Fruit fly (Drosophila melanogaster) whole organism, embryonic: ENCODE results near the gene Nup98-96.

Experiments
- Ada2b ChIP-seq: fragments of 200-800 bp; sonication (Bioruptor generic); IDR thresholded peaks from 2 replicates; pipeline ENCODE4 v1.3.6; 2022; ENCODE audit warnings: missing biosample characterization, missing genetic modification characterization
- B-H1 ChIP-seq: fragments of 200-800 bp; sonication (Bioruptor generic); IDR thresholded peaks from 3 replicates; pipeline ENCODE4 v1.3.6; 2022; ENCODE audit warnings: missing biosample characterization, missing genetic modification characterization
- CG10267 ChIP-seq: fragments of 200-800 bp; sonication (Bioruptor generic); optimal IDR thresholded peaks from 2 replicates; lab custom pipeline; 2018; ENCODE audit warnings: missing biosample characterization, mild to moderate bottlenecking, missing genetic modification characterization, moderate library complexity
- CG10431 ChIP-seq: fragments of 200-800 bp; sonication (Bioruptor generic); optimal IDR thresholded peaks from 3 replicates; lab custom pipeline; 2018; ENCODE audit warnings: missing biosample characterization, mild to moderate bottlenecking, missing genetic modification characterization
- CG11456 ChIP-seq: fragments of 200-800 bp; sonication (Bioruptor generic); IDR thresholded peaks from 3 replicates; pipeline ENCODE4 v1.3.6; 2022; ENCODE audit warnings: missing biosample characterization, missing genetic modification characterization
- CG11504 ChIP-seq: fragments of 200-800 bp; sonication (Bioruptor generic); optimal IDR thresholded peaks from 3 replicates; lab custom pipeline; 2019; ENCODE audit warnings: missing biosample characterization, mild to moderate bottlenecking, missing genetic modification characterization, moderate library complexity
- CG13424 ChIP-seq: fragments of 200-800 bp; sonication (Bioruptor generic); optimal IDR thresholded peaks from 2 replicates; lab custom pipeline; 2019; ENCODE audit warnings: missing biosample characterization, mild to moderate bottlenecking, missing genetic modification characterization, moderate library complexity
- CG14441 ChIP-seq: fragments of 200-800 bp; sonication (Bioruptor generic); IDR thresholded peaks from 2 replicates; pipeline ENCODE4 v1.3.6; 2022; ENCODE audit warnings: missing biosample characterization, missing genetic modification characterization
- CG14710 ChIP-seq: fragments of 200-800 bp; sonication (Bioruptor generic); optimal IDR thresholded peaks from 3 replicates; lab custom pipeline; 2019; ENCODE audit warnings: missing biosample characterization, mild to moderate bottlenecking, missing genetic modification characterization, moderate library complexity
- CG15514 ChIP-seq: fragments of 200-800 bp; sonication (Bioruptor generic); optimal IDR thresholded peaks from 3 replicates; lab custom pipeline; 2017; ENCODE audit warnings: missing biosample characterization, missing genetic modification characterization, mild to moderate bottlenecking, moderate library complexity, missing genetic modification reagents
- CG1647 ChIP-seq: fragments of 200-800 bp; sonication (Bioruptor generic); optimal IDR thresholded peaks from 3 replicates; lab custom pipeline; 2016; ENCODE audit warnings: missing biosample characterization, missing genetic modification characterization
- CG17385 ChIP-seq: fragments of 200-800 bp; sonication (Bioruptor generic); optimal IDR thresholded peaks from 3 replicates; lab custom pipeline; 2018; ENCODE audit warnings: missing biosample characterization, mild to moderate bottlenecking, missing genetic modification characterization
- CG17829 ChIP-seq: fragments of 200-800 bp; optimal IDR thresholded peaks from 2 replicates; lab custom pipeline; 2019; ENCODE audit warnings: missing biosample characterization, mild to moderate bottlenecking, missing genetic modification characterization, moderate library complexity
- CG31441 ChIP-seq: fragments of 200-800 bp; sonication (Bioruptor generic); IDR thresholded peaks from 2 replicates; pipeline ENCODE4 v1.3.6; 2022; ENCODE audit warnings: missing biosample characterization, missing genetic modification characterization
- CG3163 ChIP-seq: fragments of 200-800 bp; sonication (Bioruptor generic); optimal IDR thresholded peaks from 3 replicates; lab custom pipeline; 2016; ENCODE audit warnings: missing biosample characterization, missing genetic modification characterization
- CG34224 ChIP-seq: fragments of 200-800 bp; sonication (Bioruptor generic); IDR thresholded peaks from 3 replicates; pipeline ENCODE4 v1.3.6; 2022; ENCODE audit warnings: missing biosample characterization, missing genetic modification characterization; ENCODE audit not compliant: partially characterized antibody
- CG43689 ChIP-seq: fragments of 200-800 bp; sonication (Bioruptor generic); IDR thresholded peaks from 2 replicates; pipeline ENCODE4 v1.3.6; 2022; ENCODE audit warnings: missing biosample characterization, missing genetic modification characterization
- CG6272 ChIP-seq: fragments of 200-800 bp; sonication (Bioruptor generic); IDR thresholded peaks from 2 replicates; pipeline ENCODE4 v1.3.6; 2022; ENCODE audit warnings: missing biosample characterization, missing genetic modification characterization
- CG7963 ChIP-seq: fragments of 200-800 bp; sonication (Bioruptor generic); IDR thresholded peaks from 3 replicates; pipeline ENCODE4 v1.3.6; 2022; ENCODE audit warnings: missing biosample characterization, missing genetic modification characterization; ENCODE audit not compliant: partially characterized antibody
- CG8290 ChIP-seq, 3 experiments: fragments of 200-800 bp; sonication (Bioruptor generic); optimal IDR thresholded peaks; 2 replicates each; lab custom pipeline; 2016 to 2019; ENCODE audit warnings: missing biosample characterization in 3 of 3, missing genetic modification characterization in 3 of 3, mild to moderate bottlenecking in 2 of 3, moderate library complexity in 1 of 3
- CoRest ChIP-seq: fragments of 200-800 bp; sonication (Bioruptor generic); optimal IDR thresholded peaks from 3 replicates; lab custom pipeline; 2018; ENCODE audit warnings: missing biosample characterization, mild to moderate bottlenecking, missing genetic modification characterization, moderate library complexity
- Fer3 ChIP-seq: fragments of 200-800 bp; sonication (Bioruptor generic); optimal IDR thresholded peaks from 2 replicates; lab custom pipeline; 2018; ENCODE audit warnings: missing biosample characterization, mild to moderate bottlenecking, missing genetic modification characterization, moderate library complexity
- Hand ChIP-seq: fragments of 200-800 bp; sonication (Bioruptor generic); optimal IDR thresholded peaks from 2 replicates; lab custom pipeline; 2017; ENCODE audit warnings: mild to moderate bottlenecking, missing biosample characterization, missing genetic modification reagents, missing genetic modification characterization
- HmgZ ChIP-seq: fragments of 200-800 bp; sonication (Bioruptor generic); optimal IDR thresholded peaks from 2 replicates; lab custom pipeline; 2018; ENCODE audit warnings: missing biosample characterization, mild to moderate bottlenecking, missing genetic modification characterization
- Hmr ChIP-seq: fragments of 200-800 bp; sonication (Bioruptor generic); optimal IDR thresholded peaks from 3 replicates; lab custom pipeline; 2017; ENCODE audit warnings: mild to moderate bottlenecking, missing biosample characterization, missing genetic modification reagents, missing genetic modification characterization
- PHDP ChIP-seq: fragments of 200-800 bp; sonication (Bioruptor generic); optimal IDR thresholded peaks from 3 replicates; lab custom pipeline; 2018; ENCODE audit warnings: missing biosample characterization, mild to moderate bottlenecking, missing genetic modification characterization, moderate library complexity
- Sry-δ ChIP-seq: fragments of 200-800 bp; sonication (Bioruptor generic); optimal IDR thresholded peaks from 2 replicates; lab custom pipeline; 2016; ENCODE audit warnings: missing biosample characterization, missing genetic modification characterization
- abd-A ChIP-seq: fragments of 200-800 bp; sonication (Bioruptor generic); optimal IDR thresholded peaks from 3 replicates; lab custom pipeline; 2019; ENCODE audit warnings: missing biosample characterization, mild to moderate bottlenecking, missing genetic modification characterization, moderate library complexity
- ase ChIP-seq: fragments of 200-800 bp; sonication (Bioruptor generic); IDR thresholded peaks from 3 replicates; pipeline ENCODE4 v1.3.6; 2022; ENCODE audit warnings: missing biosample characterization, missing genetic modification characterization
- ash1 ChIP-seq: fragments of 200-800 bp; sonication (Bioruptor generic); optimal IDR thresholded peaks from 2 replicates; lab custom pipeline; 2018; ENCODE audit warnings: missing biosample characterization, mild to moderate bottlenecking, missing genetic modification characterization
- bbx ChIP-seq: fragments of 200-800 bp; sonication (Bioruptor generic); IDR thresholded peaks from 2 replicates; pipeline ENCODE4 v1.3.6; 2022; ENCODE audit warnings: missing biosample characterization, missing genetic modification characterization; ENCODE audit not compliant: partially characterized antibody
- dpn ChIP-seq, 2 experiments: fragments of 200-800 bp; sonication (Bioruptor generic); optimal IDR thresholded peaks; 3 replicates each; lab custom pipeline; 2016; ENCODE audit warnings: missing biosample characterization in 2 of 2, missing genetic modification characterization in 2 of 2
- ewg ChIP-seq: fragments of 200-800 bp; sonication (Bioruptor generic); optimal IDR thresholded peaks from 3 replicates; lab custom pipeline; 2017; ENCODE audit warnings: mild to moderate bottlenecking, missing biosample characterization, missing genetic modification reagents, missing genetic modification characterization
- ftz-f1 ChIP-seq: fragments of 200-800 bp; sonication (Bioruptor generic); optimal IDR thresholded peaks from 2 replicates; lab custom pipeline; 2016; ENCODE audit warnings: missing biosample characterization, missing genetic modification characterization
- gro ChIP-seq: fragments of 200-800 bp; sonication (Bioruptor generic); optimal IDR thresholded peaks from 2 replicates; lab custom pipeline; 2016; ENCODE audit warnings: missing biosample characterization, missing genetic modification characterization
- kah ChIP-seq: fragments of 200-800 bp; sonication (Bioruptor generic); optimal IDR thresholded peaks from 2 replicates; lab custom pipeline; 2018; ENCODE audit warnings: missing biosample characterization, mild to moderate bottlenecking, missing genetic modification characterization
- nau ChIP-seq: fragments of 200-800 bp; sonication (Bioruptor generic); optimal IDR thresholded peaks from 3 replicates; lab custom pipeline; 2017; ENCODE audit warnings: missing biosample characterization, mild to moderate bottlenecking, missing genetic modification characterization, missing genetic modification reagents
- prd ChIP-seq, 3 experiments: fragments of >200 bp in 2 of 3; fragments of 200-800 bp in 1 of 3; sonication (Bioruptor generic) in 1 of 3; optimal IDR thresholded peaks in 2 of 3; IDR thresholded peaks in 1 of 3; 2 replicates in 2 of 3; 3 replicates in 1 of 3; pipeline versions ENCODE4 v1.3.6 to Lab custom; 2017 to 2022; ENCODE audit warnings: missing biosample characterization in 1 of 3, missing genetic modification characterization in 1 of 3
- pzg ChIP-seq: fragments of 200-800 bp; sonication (Bioruptor generic); optimal IDR thresholded peaks from 3 replicates; lab custom pipeline; 2018; ENCODE audit warnings: missing biosample characterization, mild to moderate bottlenecking, missing genetic modification characterization, moderate library complexity
- ro ChIP-seq: fragments of 200-800 bp; sonication (Bioruptor generic); IDR thresholded peaks from 2 replicates; pipeline ENCODE4 v1.3.6; 2022; ENCODE audit warnings: missing biosample characterization, missing genetic modification characterization
- shn ChIP-seq: fragments of 200-800 bp; sonication (Bioruptor generic); optimal IDR thresholded peaks from 3 replicates; lab custom pipeline; 2016; ENCODE audit warnings: missing biosample characterization, missing genetic modification characterization
- ssp ChIP-seq: fragments of 200-800 bp; sonication (Bioruptor generic); IDR thresholded peaks from 2 replicates; pipeline ENCODE4 v1.3.6; 2022; ENCODE audit warnings: missing biosample characterization, missing genetic modification characterization
- stwl ChIP-seq: fragments of 200-800 bp; sonication (Bioruptor generic); optimal IDR thresholded peaks from 3 replicates; lab custom pipeline; 2018; ENCODE audit warnings: missing biosample characterization, mild to moderate bottlenecking, missing genetic modification characterization, moderate library complexity
- sug ChIP-seq: fragments of 200-800 bp; optimal IDR thresholded peaks from 2 replicates; lab custom pipeline; 2019; ENCODE audit warnings: missing biosample characterization, mild to moderate bottlenecking, missing genetic modification characterization, moderate library complexity
- tin ChIP-seq: fragments of 200-800 bp; sonication (Bioruptor generic); optimal IDR thresholded peaks from 3 replicates; lab custom pipeline; 2016; ENCODE audit warnings: missing biosample characterization, missing genetic modification characterization
- trh ChIP-seq: fragments of 200-800 bp; sonication (Bioruptor generic); optimal IDR thresholded peaks from 2 replicates; lab custom pipeline; 2016; ENCODE audit warnings: missing biosample characterization, missing genetic modification characterization
- yki ChIP-seq: fragments of >200 bp; optimal IDR thresholded peaks from 3 replicates; lab custom pipeline; 2018
- zen2 ChIP-seq: fragments of 200-800 bp; sonication (Bioruptor generic); IDR thresholded peaks from 3 replicates; pipeline ENCODE4 v1.3.6; 2022; ENCODE audit warnings: missing biosample characterization, missing genetic modification characterization; ENCODE audit not compliant: partially characterized antibody

Nup98-96 gene

dm6 chr3R:23820290-23820689 is 38.9 kb upstream of the Nup98-96 start (continued):
- no peak for TF ChIP-seq ro (GFP tag; lab: Robert Waterston, UW)
- peak; percentile 90 for TF ChIP-seq stwl (tag; lab: Kevin White, UChicago)
- TF ChIP-seq CG13424 (tag; lab: Kevin White, UChicago), result peak; percentile 47
- 0 out of 2 replicates have a peak, but pooled peaks have one; percentile 9 for TF ChIP-seq Ada2b
- peak; percentile 50 for TF ChIP-seq CG11504 (tag; lab: Kevin White, UChicago)
- no peak for TF ChIP-seq ase (GFP tag; lab: Robert Waterston, UW)
- TF ChIP-seq CG7963 (GFP tag; lab: Robert Waterston, UW), result 0 out of 3 replicates have a peak, but pooled peaks have one; percentile 21
- TF ChIP-seq HmgZ (tag; lab: Kevin White, UChicago), result peak; percentile 12
- peak; percentile 77 for TF ChIP-seq CG15514 (GFP tag; lab: Kevin White, UChicago)
- peak; percentile 75 for TF ChIP-seq CoRest (tag; lab: Kevin White, UChicago)
- TF ChIP-seq ash1, result no peak
- TF ChIP-seq CG10267 (tag; lab: Kevin White, UChicago), result peak; percentile 43
- peak; percentile 51 for TF ChIP-seq CG14710
- no peak for TF ChIP-seq nau (GFP tag; lab: Kevin White, UChicago)
- TF ChIP-seq PHDP (tag; lab: Kevin White, UChicago), result peak; percentile 16
- TF ChIP-seq ewg (GFP tag; lab: Kevin White, UChicago), result peak; percentile 60
- peak; percentile 31 for TF ChIP-seq Sry-δ
- 0 out of 3 replicates have a peak, but pooled peaks have one; percentile 15 for TF ChIP-seq CG34224 (GFP tag; lab: Robert Waterston, UW)
- peak; percentile 86 for TF ChIP-seq pzg (GFP tag; lab: Kevin White, UChicago)
- TF ChIP-seq ftz-f1 (GFP tag; lab: Kevin White, UChicago), result peak; percentile 11
- TF ChIP-seq CG3163, result no peak
- 0 out of 2 replicates have a peak, but pooled peaks have one; percentile 28 for TF ChIP-seq CG14441 (GFP tag; lab: Robert Waterston, UW)
- peak; percentile 28 for TF ChIP-seq CG8290 (GFP tag; optimal IDR thresholded peaks at IDR 0.05; lab: Kevin White, UChicago)
- peak in 1 of 2 experiments; percentile 55 for TF ChIP-seq CG8290 (tag; optimal IDR thresholded peaks at IDR 0.05; lab: Kevin White, UChicago)
- TF ChIP-seq B-H1 (GFP tag; lab: Robert Waterston, UW), result peak; percentile 18; the same call in 1 of the 3 replicates
- peak; percentile 42; the same call in 1 of the 2 replicates for TF ChIP-seq CG6272 (GFP tag; lab: Robert Waterston, UW)
- no peak for TF ChIP-seq prd (optimal IDR thresholded peaks at IDR 0.05; lab: Kevin White, UChicago)
- TF ChIP-seq prd (GFP tag; IDR thresholded peaks at IDR 0.05; lab: Robert Waterston, UW), result peak; percentile 36; the same call in 1 of the 3 replicates
- peak; percentile 18 for TF ChIP-seq Fer3 (tag; lab: Kevin White, UChicago)
- peak; percentile 56; the same call in 1 of the 3 replicates for TF ChIP-seq CG11456 (GFP tag; lab: Robert Waterston, UW)
- TF ChIP-seq ssp, result peak; percentile 47; the same call in 1 of the 2 replicates
- TF ChIP-seq kah (GFP tag; lab: Kevin White, UChicago), result no peak
- TF ChIP-seq zen2 (GFP tag; lab: Robert Waterston, UW), result no peak
- TF ChIP-seq yki, result no peak
- peak; percentile 29 for TF ChIP-seq CG1647
- peak; percentile 77 for TF ChIP-seq Hmr
- TF ChIP-seq CG10431 (GFP tag; lab: Kevin White, UChicago), result no peak
- TF ChIP-seq CG43689, result no peak
- peak; percentile 40 for TF ChIP-seq trh (GFP tag; lab: Kevin White, UChicago)
- TF ChIP-seq CG31441 (GFP tag; lab: Robert Waterston, UW), result 0 out of 2 replicates have a peak, but pooled peaks have one; percentile 44
- TF ChIP-seq abd-A (tag; lab: Kevin White, UChicago), result peak; percentile 2
- no peak for TF ChIP-seq CG17829
- no peak for TF ChIP-seq CG17385 (GFP tag; lab: Kevin White, UChicago)
- peak; percentile 48; the same call in 1 of the 2 replicates for TF ChIP-seq bbx
- no peak for TF ChIP-seq shn (GFP tag; lab: Kevin White, UChicago)
- no peak for TF ChIP-seq Hand (GFP tag; lab: Kevin White, UChicago)
- TF ChIP-seq tin (GFP tag; lab: Kevin White, UChicago), result peak; percentile 7
- no peak for TF ChIP-seq gro (GFP tag; lab: Kevin White, UChicago)
- TF ChIP-seq sug, result no peak
- TF ChIP-seq dpn (GFP tag; optimal IDR thresholded peaks at IDR 0.05; lab: Kevin White, UChicago), result peak in 1 of 2 experiments; percentile 51
